Worm (Caenorhabditis elegans) whole organism, late embryonic: ENCODE measurements around the gene srw-121.

ENCODE experiments used
- ama-1 ChIP-seq: fragments of 150-350 bp; optimal IDR thresholded peaks from 2 replicates; lab custom pipeline; 2014
- elt-4 ChIP-seq: sonication (generic microtip); optimal IDR thresholded peaks from 2 replicates; lab custom pipeline; 2016; ENCODE audit warnings: missing genetic modification characterization, missing compliant biosample characterization
- gmeb-2 ChIP-seq: sonication (generic microtip); optimal IDR thresholded peaks from 2 replicates; lab custom pipeline; 2016; ENCODE audit warnings: missing genetic modification characterization, inconsistent platforms, missing compliant biosample characterization
- hlh-15 ChIP-seq: sonication (generic microtip); optimal IDR thresholded peaks from 2 replicates; lab custom pipeline; 2016; ENCODE audit warnings: missing genetic modification characterization, missing compliant biosample characterization
- nhr-11 ChIP-seq: fragments of 150-350 bp; optimal IDR thresholded peaks from 2 replicates; lab custom pipeline; 2014; ENCODE audit warnings: missing biosample characterization, missing genetic modification characterization
- pax-1 ChIP-seq: fragments of 150-350 bp; optimal IDR thresholded peaks from 2 replicates; lab custom pipeline; 2014; ENCODE audit warnings: missing biosample characterization, missing genetic modification characterization
- sdc-2 ChIP-seq: sonication (generic microtip); optimal IDR thresholded peaks from 2 replicates; lab custom pipeline; 2016; ENCODE audit warnings: missing genotype, missing genetic modification characterization, missing compliant biosample characterization
- tbx-2 ChIP-seq: sonication (generic microtip); optimal IDR thresholded peaks from 2 replicates; lab custom pipeline; 2016; ENCODE audit warnings: missing genetic modification characterization, missing compliant biosample characterization
- unc-3 ChIP-seq, 2 experiments: fragments of 200-800 bp in 1 of 2; sonication (Bioruptor generic) in 1 of 2; sonication (generic microtip) in 1 of 2; conservative IDR thresholded peaks in 1 of 2; optimal IDR thresholded peaks in 1 of 2; 2 replicates each; pipeline versions ENCODE4 v1.3.6 to Lab custom; 2016 to 2022; ENCODE audit warnings: missing compliant biosample characterization in 2 of 2, missing genetic modification characterization in 2 of 2, missing genetic modification reagents in 1 of 2

DNA sequence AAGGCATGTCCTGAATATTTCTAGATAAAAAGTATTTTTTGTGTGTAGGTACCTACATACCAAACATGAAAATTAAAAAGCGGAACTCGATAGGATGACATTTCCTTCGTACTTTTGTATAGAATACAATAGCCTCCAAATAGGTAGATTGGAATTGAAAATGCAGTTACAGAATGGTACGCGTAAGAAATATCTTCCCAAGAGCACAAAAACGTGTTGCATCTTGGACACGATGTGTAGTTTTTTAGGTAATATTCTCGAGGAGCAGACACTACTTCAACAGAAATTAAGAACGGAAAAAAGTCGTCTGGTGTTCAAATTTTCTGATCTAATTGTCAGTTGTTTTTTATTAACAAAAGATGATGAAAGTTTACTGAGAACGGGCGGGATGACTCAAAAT is 4.0 kb downstream of the srw-121 start, which contains the start of gene srh-85:
- no peak for TF ChIP-seq tbx-2
- no peak for TF ChIP-seq pax-1 (tag; lab: Kevin White, UChicago)
- no peak for TF ChIP-seq sdc-2 (tag; lab: Kevin White, UChicago)
- no peak for TF ChIP-seq nhr-11 (tag; lab: Kevin White, UChicago)
- no peak for TF ChIP-seq ama-1 (lab: Kevin White, UChicago)
- no peak for TF ChIP-seq elt-4 (tag; lab: Kevin White, UChicago)
- no peak for TF ChIP-seq unc-3 (GFP tag; conservative IDR thresholded peaks at IDR 0.05; lab: Robert Waterston, UW)
- no peak for TF ChIP-seq unc-3 (tag; optimal IDR thresholded peaks at IDR 0.05; lab: Kevin White, UChicago)
- TF ChIP-seq gmeb-2: no peak
- no peak for TF ChIP-seq hlh-15 (tag; lab: Kevin White, UChicago)
